Worm (Caenorhabditis elegans) whole organism, L4 larva: Measurements from ENCODE around the gene fbxb-3.

Source experiments
- F26F4.8 ChIP-seq: fragments of 200-800 bp; sonication (Bioruptor generic); conservative IDR thresholded peaks from 2 replicates; pipeline ENCODE4 v1.3.6; 2022; ENCODE audit warnings: missing genetic modification characterization, missing compliant biosample characterization
- F37D6.2 ChIP-seq: sonication (generic microtip); optimal IDR thresholded peaks from 2 replicates; lab custom pipeline; 2016; ENCODE audit warnings: mild to moderate bottlenecking, missing genetic modification characterization, missing compliant biosample characterization
- F44E2.7 ChIP-seq: fragments of 200-800 bp; sonication (Bioruptor generic); IDR thresholded peaks from 2 replicates; pipeline ENCODE4 v2.1.2; 2022; ENCODE audit warnings: missing genetic modification characterization, missing compliant biosample characterization
- F49E8.2 ChIP-seq: sonication (generic microtip); optimal IDR thresholded peaks from 2 replicates; lab custom pipeline; 2016; ENCODE audit warnings: missing compliant biosample characterization, mild to moderate bottlenecking, missing genetic modification characterization, borderline replicate concordance
- T20F7.1 ChIP-seq: fragments of 200-800 bp; sonication (Bioruptor generic); optimal IDR thresholded peaks from 2 replicates; lab custom pipeline; 2018; ENCODE audit warnings: mild to moderate bottlenecking, missing genetic modification characterization, missing compliant biosample characterization
- Y105C5A.15 ChIP-seq: fragments of 200-800 bp; sonication (Bioruptor generic); IDR thresholded peaks from 2 replicates; pipeline ENCODE4 v1.3.6; 2022; ENCODE audit warnings: missing genetic modification characterization, missing compliant biosample characterization
- aha-1 ChIP-seq: fragments of 150-350 bp; peaks from one replicate; lab custom pipeline; 2014; ENCODE audit warnings: missing biosample characterization, missing genetic modification characterization
- aly-2 ChIP-seq: sonication (generic microtip); optimal IDR thresholded peaks from 2 replicates; lab custom pipeline; 2018; ENCODE audit warnings: missing biosample characterization, missing genetic modification characterization
- ama-1 ChIP-seq: fragments of 150-350 bp; optimal IDR thresholded peaks from 2 replicates; lab custom pipeline; 2014; ENCODE audit warnings: inconsistent platforms, mixed read lengths
- ceh-20 ChIP-seq: fragments of 200-800 bp; sonication (Bioruptor generic); IDR thresholded peaks from 2 replicates; pipeline ENCODE4 v1.3.6; 2022; ENCODE audit warnings: missing genetic modification reagents, missing genetic modification characterization, missing compliant biosample characterization
- ceh-82 ChIP-seq: sonication (generic microtip); optimal IDR thresholded peaks from 2 replicates; lab custom pipeline; 2017; ENCODE audit warnings: missing biosample characterization, missing genetic modification characterization
- ces-1 ChIP-seq: fragments of 150-350 bp; sonication (generic microtip); optimal IDR thresholded peaks from 4 replicates; lab custom pipeline; 2014; ENCODE audit warnings: missing biosample characterization, missing genetic modification reagents, missing genetic modification characterization
- daf-12 ChIP-seq: fragments of 150-350 bp; optimal IDR thresholded peaks from 2 replicates; lab custom pipeline; 2014; ENCODE audit warnings: missing biosample characterization, missing genetic modification reagents, missing genetic modification characterization
- daf-16 ChIP-seq, 3 experiments: sonication (generic microtip); optimal IDR thresholded peaks; 2 replicates each; lab custom pipeline; 2016 to 2017; ENCODE audit warnings: missing genetic modification characterization in 3 of 3, missing genetic modification reagents in 3 of 3, mild to moderate bottlenecking in 2 of 3, missing compliant biosample characterization in 2 of 3, missing biosample characterization in 1 of 3, moderate library complexity in 1 of 3
- dmd-9 ChIP-seq: fragments of 200-800 bp; sonication (Bioruptor generic); IDR thresholded peaks from 2 replicates; pipeline ENCODE4 v1.3.6; 2022; ENCODE audit warnings: missing genetic modification reagents, missing genetic modification characterization, missing compliant biosample characterization
- fkh-10 ChIP-seq: fragments of 150-350 bp; optimal IDR thresholded peaks from 2 replicates; lab custom pipeline; 2014; ENCODE audit warnings: missing biosample characterization, missing genetic modification reagents, missing genetic modification characterization
- fos-1 ChIP-seq: fragments of 150-350 bp; optimal IDR thresholded peaks from 2 replicates; lab custom pipeline; 2014; ENCODE audit warnings: missing biosample characterization, missing genetic modification characterization
- gei-8 ChIP-seq: fragments of 200-800 bp; sonication (Bioruptor generic); optimal IDR thresholded peaks from 2 replicates; lab custom pipeline; 2018; ENCODE audit warnings: mild to moderate bottlenecking, missing genetic modification characterization, missing compliant biosample characterization
- hlh-11 ChIP-seq: fragments of 200-800 bp; sonication (Bioruptor generic); optimal IDR thresholded peaks from 2 replicates; lab custom pipeline; 2018; ENCODE audit warnings: mild to moderate bottlenecking, missing genetic modification characterization, missing compliant biosample characterization
- hmg-1.1 ChIP-seq: fragments of 200-800 bp; sonication (Bioruptor generic); IDR thresholded peaks from 2 replicates; pipeline ENCODE4 v1.3.6; 2022; ENCODE audit warnings: missing genetic modification reagents, missing genetic modification characterization, missing compliant biosample characterization
- lin-15B ChIP-seq: fragments of 150-350 bp; sonication (generic microtip); optimal IDR thresholded peaks from 3 replicates; lab custom pipeline; 2014; ENCODE audit warnings: missing biosample characterization, missing genetic modification characterization
- lin-38 ChIP-seq: fragments of 200-800 bp; sonication (Bioruptor generic); IDR thresholded peaks from 2 replicates; pipeline ENCODE4 v1.3.6; 2022; ENCODE audit warnings: missing genetic modification reagents, missing genetic modification characterization, missing compliant biosample characterization
- madf-9 ChIP-seq: fragments of 200-800 bp; sonication (Bioruptor generic); conservative IDR thresholded peaks from 2 replicates; pipeline ENCODE4 v1.3.6; 2022; ENCODE audit warnings: missing genetic modification reagents, missing genetic modification characterization, missing compliant biosample characterization
- mxl-3 ChIP-seq: fragments of 200-800 bp; sonication (Bioruptor generic); optimal IDR thresholded peaks from 2 replicates; lab custom pipeline; 2018; ENCODE audit warnings: mild to moderate bottlenecking, missing genetic modification characterization, missing compliant biosample characterization
- nhr-237 ChIP-seq: sonication (generic microtip); optimal IDR thresholded peaks from 2 replicates; lab custom pipeline; 2017; ENCODE audit warnings: missing biosample characterization, missing genetic modification characterization
- nhr-28 ChIP-seq: fragments of 150-350 bp; optimal IDR thresholded peaks from 2 replicates; lab custom pipeline; 2014; ENCODE audit warnings: missing biosample characterization, missing genetic modification characterization
- nhr-77 ChIP-seq: fragments of 150-350 bp; optimal IDR thresholded peaks from 2 replicates; lab custom pipeline; 2014; ENCODE audit warnings: missing biosample characterization, missing genetic modification characterization
- pha-4 ChIP-seq, 2 experiments: fragments of 150-350 bp in 1 of 2; fragments of 200-800 bp in 1 of 2; sonication (Bioruptor generic) in 1 of 2; IDR thresholded peaks in 1 of 2; optimal IDR thresholded peaks in 1 of 2; 2 replicates each; pipeline versions ENCODE4 v1.3.6 to Lab custom; 2014 to 2022; ENCODE audit warnings: missing genetic modification characterization in 2 of 2, missing genetic modification reagents in 2 of 2, missing biosample characterization in 1 of 2, missing compliant biosample characterization in 1 of 2
- set-16 ChIP-seq: fragments of 200-800 bp; sonication (Bioruptor generic); IDR thresholded peaks from 2 replicates; pipeline ENCODE4 v1.3.6; 2022; ENCODE audit warnings: missing genetic modification reagents, missing genetic modification characterization, missing compliant biosample characterization
- spr-1 ChIP-seq: sonication (generic microtip); optimal IDR thresholded peaks from 2 replicates; lab custom pipeline; 2016; ENCODE audit warnings: mild to moderate bottlenecking, missing genetic modification characterization, missing compliant biosample characterization
- unc-62 ChIP-seq, 3 experiments: fragments of 150-350 bp in 1 of 3; sonication (generic microtip); optimal IDR thresholded peaks in 2 of 3; peaks in 1 of 3; 1 replicate in 1 of 3; 2 replicates in 2 of 3; lab custom pipeline; 2014 to 2017; ENCODE audit warnings: missing biosample characterization in 3 of 3, missing genetic modification characterization in 3 of 3, missing genetic modification reagents in 3 of 3, missing genotype in 1 of 3
- zag-1 ChIP-seq: fragments of 150-350 bp; optimal IDR thresholded peaks from 2 replicates; lab custom pipeline; 2014; ENCODE audit warnings: missing biosample characterization, missing genetic modification characterization
- ztf-11 ChIP-seq: fragments of 150-350 bp; optimal IDR thresholded peaks from 2 replicates; lab custom pipeline; 2014; ENCODE audit warnings: missing biosample characterization, missing genetic modification characterization

The fbxb-3 gene

DNA sequence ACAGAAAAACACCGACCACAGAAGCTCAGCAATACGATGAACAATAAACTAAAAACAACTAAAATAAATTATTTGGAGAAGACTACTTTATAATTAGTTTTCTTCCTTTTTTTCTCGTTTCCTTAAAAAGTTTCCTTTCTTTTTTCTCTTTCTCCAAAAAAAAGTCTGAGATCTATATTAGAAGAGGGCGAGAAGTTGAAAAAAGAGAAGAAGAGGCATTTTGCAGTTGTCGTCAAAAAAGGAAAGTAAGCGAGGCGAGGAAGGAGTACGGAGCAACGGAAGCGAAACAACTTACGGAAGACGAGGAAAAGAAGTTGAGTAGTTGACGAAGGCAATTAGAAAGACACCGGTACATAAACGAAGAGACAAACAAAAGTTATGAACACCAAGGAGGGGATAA is 42.8 kb upstream of the fbxb-3 start:
- TF ChIP-seq set-16 = no peak
- TF ChIP-seq fkh-10 (GFP tag; lab: Kevin White, UChicago) = peak; percentile 47

DNA sequence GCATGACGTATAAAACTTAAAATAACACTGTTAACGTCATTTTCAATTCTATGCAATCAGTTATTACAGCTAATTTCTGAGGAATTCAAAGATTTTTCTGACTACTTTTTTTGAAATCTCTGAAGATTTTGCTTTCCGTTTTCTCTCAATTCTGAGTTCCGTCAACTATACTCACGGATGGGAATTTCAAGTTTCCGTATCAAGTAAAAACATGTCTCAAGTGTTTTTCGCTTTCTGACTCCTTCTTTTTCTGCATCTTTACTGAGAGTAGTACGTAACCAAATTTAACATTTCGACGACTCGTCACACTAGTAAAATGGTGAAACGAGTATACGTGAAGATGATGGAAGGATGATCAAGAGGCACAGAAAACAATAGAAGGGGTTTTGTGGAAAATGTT is 41.9 kb upstream of the fbxb-3 start:
- no peak for TF ChIP-seq nhr-237 (tag; lab: Kevin White, UChicago)
- TF ChIP-seq fkh-10 (GFP tag; lab: Kevin White, UChicago) = peak; percentile 73
- peak in 1 of 2 experiments; percentile 65 for TF ChIP-seq unc-62 (GFP tag; optimal IDR thresholded peaks at IDR 0.05 in 1 of 2; lab: Kevin White, UChicago)
- TF ChIP-seq unc-62 (tag; optimal IDR thresholded peaks at IDR 0.05; lab: Kevin White, UChicago) = no peak
- TF ChIP-seq, all 104 proteins: peak for 2

DNA sequence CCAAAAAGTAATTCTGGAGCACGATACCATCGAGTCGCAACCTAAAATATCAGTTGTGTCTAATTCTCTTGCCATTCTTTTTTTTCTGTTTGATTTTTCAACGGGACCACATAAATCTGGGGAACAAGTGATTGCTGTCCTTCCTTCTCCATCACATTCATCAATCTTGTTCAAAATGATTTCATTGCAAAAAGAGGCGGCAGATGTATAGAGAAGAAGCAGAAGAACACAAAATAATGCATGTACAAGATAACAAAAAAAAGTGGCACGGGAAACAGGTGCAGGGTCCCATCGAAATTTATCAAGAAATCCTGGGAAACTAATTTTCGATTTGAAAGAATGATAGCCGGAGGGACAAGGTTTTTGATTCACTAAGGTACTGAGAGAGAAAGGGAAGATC is 39.5 kb upstream of the fbxb-3 start:
- TF ChIP-seq aly-2 = no peak
- TF ChIP-seq lin-38 (GFP tag; lab: Robert Waterston, UW) = no peak
- TF ChIP-seq F37D6.2 = no peak
- no peak for TF ChIP-seq mxl-3 (GFP tag; lab: Kevin White, UChicago)
- TF ChIP-seq ceh-20 (GFP tag; lab: Robert Waterston, UW) = peak; percentile 53; the same call in 1 of the 2 replicates
- peak in 1 of 2 experiments; percentile 82 for TF ChIP-seq unc-62 (GFP tag; optimal IDR thresholded peaks at IDR 0.05 in 1 of 2; lab: Kevin White, UChicago)
- no peak for TF ChIP-seq unc-62 (tag; optimal IDR thresholded peaks at IDR 0.05; lab: Kevin White, UChicago)
- TF ChIP-seq aha-1 = peak; percentile 61
- TF ChIP-seq fos-1 (tag; lab: Kevin White, UChicago) = no peak
- no peak for TF ChIP-seq F49E8.2 (tag; lab: Kevin White, UChicago)

DNA sequence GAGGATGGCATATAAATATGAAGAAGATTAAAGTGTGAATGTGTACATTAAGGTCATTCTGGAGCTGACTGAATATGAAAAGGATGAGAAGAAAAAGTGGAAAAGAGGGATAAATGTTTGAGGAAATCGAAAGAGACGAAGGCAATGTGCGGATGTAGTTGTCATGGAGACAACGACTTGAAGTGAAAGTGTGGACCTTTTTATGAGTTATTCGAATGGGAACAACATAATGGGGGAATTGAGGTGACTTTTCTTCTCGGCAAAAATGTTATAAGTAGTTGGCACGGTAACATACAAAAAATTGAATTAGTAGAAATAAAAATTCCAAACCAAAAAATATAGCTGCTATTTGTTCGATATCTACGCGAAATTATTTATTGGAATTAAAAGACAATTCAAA is 37.7 kb upstream of the fbxb-3 start, which contains the start of gene dyf-18:
Gene dyf-18 (minus strand): TSS at position 101 of the 400 bp plus-strand sequence.
- TF ChIP-seq ces-1 (GFP tag; lab: Kevin White, UChicago) (no peak), F44E2.7 (GFP tag; lab: Robert Waterston, UW) (no peak), ztf-11 (tag; lab: Kevin White, UChicago) (no peak), daf-16 (GFP tag; optimal IDR thresholded peaks at IDR 0.05; lab: Kevin White, UChicago) (no peak), daf-16 (tag; optimal IDR thresholded peaks at IDR 0.05; lab: Kevin White, UChicago) (no peak), daf-12 (tag; lab: Kevin White, UChicago) (no peak), zag-1 (no peak), spr-1 (no peak), hmg-1.1 (no peak), lin-15B (no peak), ama-1 (lab: Kevin White, UChicago) (no peak), madf-9 (GFP tag; lab: Robert Waterston, UW) (no peak), F26F4.8 (GFP tag; lab: Robert Waterston, UW) (no peak), hlh-11 (tag; lab: Kevin White, UChicago) (no peak), pha-4 (GFP tag; IDR thresholded peaks at IDR 0.05; lab: Robert Waterston, UW) (no peak), pha-4 (tag; optimal IDR thresholded peaks at IDR 0.05; lab: Kevin White, UChicago) (no peak)

DNA sequence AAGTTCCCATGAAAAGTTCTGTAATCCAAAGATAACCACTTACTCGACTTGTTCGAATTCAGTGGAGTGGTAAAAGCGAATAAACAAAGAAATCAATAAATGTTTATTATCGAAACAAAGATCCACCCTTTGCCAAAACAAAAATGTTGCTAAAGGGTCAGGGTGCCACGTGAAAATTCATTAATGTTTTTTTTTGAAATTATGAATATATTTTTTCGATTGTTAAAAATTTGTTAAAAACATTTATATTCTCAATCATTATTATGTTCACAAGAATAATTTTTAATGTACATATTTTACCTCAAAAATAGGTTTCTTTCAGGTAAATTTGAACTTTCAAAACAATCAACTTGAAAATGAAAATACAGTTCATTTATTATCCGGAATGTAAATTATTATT is 35.7 kb upstream of the fbxb-3 start, which contains the start of gene H01G02.4:
Gene H01G02.4 (minus strand): TSS at position 101 of the 400 bp plus-strand sequence.
- no peak for TF ChIP-seq nhr-77 (tag; lab: Kevin White, UChicago)
- TF ChIP-seq Y105C5A.15 (GFP tag; lab: Robert Waterston, UW) = no peak
- TF ChIP-seq nhr-28 (tag; lab: Kevin White, UChicago) = no peak
- no peak for TF ChIP-seq T20F7.1
- no peak for TF ChIP-seq gei-8
- no peak for TF ChIP-seq ceh-82 (tag; lab: Kevin White, UChicago)
- TF ChIP-seq hlh-11 (tag; lab: Kevin White, UChicago) = no peak
- TF ChIP-seq dmd-9 (GFP tag; lab: Robert Waterston, UW) = no peak
